Worm (Caenorhabditis elegans) whole organism, young adult: ENCODE results near the gene F42F12.4.
A peak's percentile ranks its signal among the peaks of the same experiment; 100 is the strongest.

Experiments used
- B0019.2 ChIP-seq: fragments of 200-800 bp; sonication (Bioruptor generic); conservative IDR thresholded peaks from 2 replicates; pipeline ENCODE4 v1.3.6; 2022; ENCODE audit warnings: missing genetic modification reagents, missing genetic modification characterization, missing compliant biosample characterization
- D2030.7 ChIP-seq: fragments of 200-800 bp; sonication (Bioruptor generic); IDR thresholded peaks from 2 replicates; pipeline ENCODE4 v1.3.6; 2022; ENCODE audit warnings: missing genetic modification reagents, missing genetic modification characterization, missing compliant biosample characterization
- F33H1.4 ChIP-seq: fragments of 200-800 bp; sonication (Bioruptor generic); IDR thresholded peaks from 2 replicates; pipeline ENCODE4 v1.3.6; 2022; ENCODE audit warnings: missing genetic modification reagents, missing genetic modification characterization, missing compliant biosample characterization
- F39B2.1 ChIP-seq: fragments of 200-800 bp; sonication (Bioruptor generic); IDR thresholded peaks from 2 replicates; pipeline ENCODE4 v1.3.6; 2022; ENCODE audit warnings: missing genetic modification reagents, missing genetic modification characterization, missing compliant biosample characterization
- F49E8.2 ChIP-seq: sonication (generic microtip); optimal IDR thresholded peaks from 3 replicates; lab custom pipeline; 2017; ENCODE audit warnings: missing genetic modification characterization, mild to moderate bottlenecking, missing compliant biosample characterization, antibody characterized with exemption, moderate library complexity; ENCODE audit not compliant: insufficient read depth
- F55B11.4 ChIP-seq: sonication (generic microtip); optimal IDR thresholded peaks from 2 replicates; lab custom pipeline; 2016; ENCODE audit warnings: missing compliant biosample characterization, missing genetic modification characterization, borderline replicate concordance; ENCODE audit not compliant: insufficient read depth
- K12H6.12 ChIP-seq: fragments of 200-800 bp; sonication (Bioruptor generic); optimal IDR thresholded peaks from 2 replicates; lab custom pipeline; 2018; ENCODE audit warnings: mild to moderate bottlenecking, missing genetic modification characterization, missing compliant biosample characterization
- Y56A3A.18 ChIP-seq: fragments of 200-800 bp; sonication (Bioruptor generic); IDR thresholded peaks from 2 replicates; pipeline ENCODE4 v1.3.6; 2022; ENCODE audit warnings: missing genetic modification reagents, missing genetic modification characterization, missing compliant biosample characterization
- Y79H2A.3 ChIP-seq: fragments of 200-800 bp; sonication (Bioruptor generic); conservative IDR thresholded peaks from 2 replicates; pipeline ENCODE4 v1.3.6; 2022; ENCODE audit warnings: missing genetic modification reagents, missing genetic modification characterization, missing compliant biosample characterization
- ama-1 ChIP-seq, 3 experiments: fragments of 150-350 bp in 1 of 3; sonication (generic microtip) in 2 of 3; optimal IDR thresholded peaks; 2 replicates each; lab custom pipeline; 2014 to 2018; ENCODE audit warnings: missing biosample characterization in 2 of 3, missing genetic modification characterization in 2 of 3, missing genetic modification reagents in 2 of 3
- aptf-2 ChIP-seq: fragments of 200-800 bp; sonication (Bioruptor generic); conservative IDR thresholded peaks from 2 replicates; pipeline ENCODE4 v1.3.6; 2022; ENCODE audit warnings: missing genetic modification reagents, missing genetic modification characterization, missing compliant biosample characterization
- aptf-3 ChIP-seq: fragments of 200-800 bp; sonication (Bioruptor generic); IDR thresholded peaks from 2 replicates; pipeline ENCODE4 v1.3.6; 2022; ENCODE audit warnings: missing genetic modification characterization, missing compliant biosample characterization
- attf-5 ChIP-seq: fragments of 200-800 bp; sonication (Bioruptor generic); optimal IDR thresholded peaks from 2 replicates; lab custom pipeline; 2018; ENCODE audit warnings: mild to moderate bottlenecking, missing genetic modification characterization, missing compliant biosample characterization
- attf-6 ChIP-seq: fragments of 200-800 bp; sonication (Bioruptor generic); IDR thresholded peaks from 2 replicates; pipeline ENCODE4 v1.3.6; 2022; ENCODE audit warnings: missing genetic modification reagents, missing genetic modification characterization, missing compliant biosample characterization
- bed-1 ChIP-seq: fragments of 200-800 bp; sonication (Bioruptor generic); IDR thresholded peaks from 2 replicates; pipeline ENCODE4 v1.3.6; 2022; ENCODE audit warnings: missing genetic modification reagents, missing genetic modification characterization, missing compliant biosample characterization
- bed-2 ChIP-seq: fragments of 200-800 bp; sonication (Bioruptor generic); IDR thresholded peaks from 2 replicates; pipeline ENCODE4 v1.3.6; 2022; ENCODE audit warnings: missing genetic modification reagents, missing genetic modification characterization, missing compliant biosample characterization
- cebp-1 ChIP-seq, 2 experiments: fragments of 200-800 bp in 1 of 2; sonication (Bioruptor generic) in 1 of 2; sonication (generic microtip) in 1 of 2; IDR thresholded peaks in 1 of 2; optimal IDR thresholded peaks in 1 of 2; 2 replicates each; pipeline versions ENCODE4 v1.3.6 to Lab custom; 2017 to 2022; ENCODE audit warnings: missing compliant biosample characterization in 2 of 2, missing genetic modification characterization in 2 of 2, mild to moderate bottlenecking in 1 of 2, missing genetic modification reagents in 1 of 2, moderate library complexity in 1 of 2
- ceh-79 ChIP-seq: sonication (generic microtip); optimal IDR thresholded peaks from 2 replicates; lab custom pipeline; 2017; ENCODE audit warnings: mild to moderate bottlenecking, missing genetic modification characterization, missing compliant biosample characterization
- ceh-91 ChIP-seq: fragments of 200-800 bp; sonication (Bioruptor generic); IDR thresholded peaks from 2 replicates; pipeline ENCODE4 v1.3.6; 2022; ENCODE audit warnings: missing genetic modification reagents, missing genetic modification characterization, missing compliant biosample characterization
- dpff-1 ChIP-seq: sonication (generic microtip); optimal IDR thresholded peaks from 2 replicates; lab custom pipeline; 2017; ENCODE audit warnings: mild to moderate bottlenecking, missing genetic modification characterization, missing compliant biosample characterization
- dpl-1 ChIP-seq: fragments of 150-350 bp; optimal IDR thresholded peaks from 2 replicates; lab custom pipeline; 2014; ENCODE audit warnings: missing biosample characterization, missing genetic modification reagents, missing genetic modification characterization
- efl-1 ChIP-seq: fragments of 150-350 bp; optimal IDR thresholded peaks from 2 replicates; lab custom pipeline; 2014; ENCODE audit warnings: missing biosample characterization, missing genetic modification reagents, missing genetic modification characterization
- ets-4 ChIP-seq: fragments of 200-800 bp; sonication (Bioruptor generic); optimal IDR thresholded peaks from 2 replicates; lab custom pipeline; 2018; ENCODE audit warnings: mild to moderate bottlenecking, missing genetic modification characterization, missing compliant biosample characterization
- him-1 ChIP-seq: sonication (generic microtip); optimal IDR thresholded peaks from 2 replicates; lab custom pipeline; 2016; ENCODE audit warnings: missing genotype, missing genetic modification reagents, missing genetic modification characterization, missing compliant biosample characterization
- hlh-26 ChIP-seq: fragments of 200-800 bp; sonication (Bioruptor generic); conservative IDR thresholded peaks from 2 replicates; pipeline ENCODE4 v1.3.6; 2022; ENCODE audit warnings: missing genetic modification reagents, missing genetic modification characterization, missing compliant biosample characterization
- lag-1 ChIP-seq: fragments of 200-800 bp; sonication (Bioruptor generic); IDR thresholded peaks from 2 replicates; pipeline ENCODE4 v1.3.6; 2022; ENCODE audit warnings: missing genetic modification reagents, missing genetic modification characterization, missing compliant biosample characterization
- let-526 ChIP-seq: fragments of 200-800 bp; sonication (Bioruptor generic); IDR thresholded peaks from 2 replicates; pipeline ENCODE4 v1.3.6; 2022; ENCODE audit warnings: missing genetic modification reagents, missing genetic modification characterization, missing compliant biosample characterization
- let-607 ChIP-seq, 2 experiments: fragments of 200-800 bp in 1 of 2; sonication (Bioruptor generic) in 1 of 2; sonication (generic microtip) in 1 of 2; optimal IDR thresholded peaks; 2 replicates each; lab custom pipeline; 2016 to 2018; ENCODE audit warnings: mild to moderate bottlenecking in 2 of 2, missing compliant biosample characterization in 2 of 2, missing genetic modification characterization in 2 of 2, moderate library complexity in 2 of 2, missing genotype in 1 of 2
- lin-26 ChIP-seq: fragments of 200-800 bp; sonication (Bioruptor generic); IDR thresholded peaks from 2 replicates; pipeline ENCODE4 v1.3.6; 2022; ENCODE audit warnings: missing genetic modification reagents, missing genetic modification characterization, missing compliant biosample characterization
- lin-40 ChIP-seq: sonication (generic microtip); optimal IDR thresholded peaks from 2 replicates; lab custom pipeline; 2016; ENCODE audit warnings: missing genetic modification characterization, mild to moderate bottlenecking, missing compliant biosample characterization, missing genotype, missing genetic modification reagents
- madf-6 ChIP-seq: fragments of 200-800 bp; sonication (Bioruptor generic); IDR thresholded peaks from 2 replicates; pipeline ENCODE4 v1.3.6; 2022; ENCODE audit warnings: missing genetic modification reagents, missing genetic modification characterization, missing compliant biosample characterization
- mcd-1 ChIP-seq: fragments of 200-800 bp; sonication (Bioruptor generic); IDR thresholded peaks from 2 replicates; pipeline ENCODE4 v1.3.6; 2022; ENCODE audit warnings: missing genetic modification reagents, missing genetic modification characterization, missing compliant biosample characterization
- nfyb-1 ChIP-seq: fragments of 200-800 bp; sonication (Bioruptor generic); IDR thresholded peaks from 2 replicates; pipeline ENCODE4 v1.3.6; 2022; ENCODE audit warnings: missing genetic modification reagents, missing genetic modification characterization, missing compliant biosample characterization
- nhr-90 ChIP-seq: sonication (generic microtip); optimal IDR thresholded peaks from 2 replicates; lab custom pipeline; 2016; ENCODE audit warnings: missing genotype, mild to moderate bottlenecking, missing genetic modification characterization, missing compliant biosample characterization
- pbrm-1 ChIP-seq: fragments of 200-800 bp; sonication (Bioruptor generic); IDR thresholded peaks from 2 replicates; pipeline ENCODE4 v1.3.6; 2022; ENCODE audit warnings: missing genetic modification reagents, missing genetic modification characterization, missing compliant biosample characterization
- pha-4 ChIP-seq: fragments of 150-350 bp; sonication (generic microtip); optimal IDR thresholded peaks from 2 replicates; lab custom pipeline; 2014; ENCODE audit warnings: missing biosample characterization, missing genetic modification reagents, missing genetic modification characterization
- rcor-1 ChIP-seq: fragments of 200-800 bp; sonication (Bioruptor generic); IDR thresholded peaks from 2 replicates; pipeline ENCODE4 v1.3.6; 2022; ENCODE audit warnings: missing genetic modification reagents, missing genetic modification characterization, missing compliant biosample characterization
- rpc-1 ChIP-seq, 2 experiments: fragments of 150-350 bp in 1 of 2; sonication (generic microtip) in 1 of 2; optimal IDR thresholded peaks; 2 replicates each; lab custom pipeline; 2014 to 2018; ENCODE audit warnings: missing biosample characterization in 1 of 2, missing genetic modification characterization in 1 of 2, missing genetic modification reagents in 1 of 2, missing genotype in 1 of 2
- snpc-1.1 ChIP-seq: sonication (generic microtip); optimal IDR thresholded peaks from 2 replicates; lab custom pipeline; 2017; ENCODE audit warnings: missing genetic modification characterization, mild to moderate bottlenecking, missing compliant biosample characterization, antibody characterized with exemption, moderate library complexity, missing genotype, missing genetic modification reagents; ENCODE audit not compliant: insufficient read depth
- zim-3 ChIP-seq: sonication (generic microtip); optimal IDR thresholded peaks from 2 replicates; lab custom pipeline; 2017; ENCODE audit warnings: mild to moderate bottlenecking, missing genetic modification characterization, moderate library complexity, missing compliant biosample characterization
- ztf-22 ChIP-seq: fragments of 200-800 bp; sonication (Bioruptor generic); optimal IDR thresholded peaks from 2 replicates; lab custom pipeline; 2018; ENCODE audit warnings: mild to moderate bottlenecking, missing genetic modification characterization, moderate library complexity, missing compliant biosample characterization
- ztf-25 ChIP-seq: fragments of 200-800 bp; sonication (Bioruptor generic); IDR thresholded peaks from 2 replicates; pipeline ENCODE4 v1.3.6; 2022; ENCODE audit warnings: missing genetic modification reagents, missing genetic modification characterization, missing compliant biosample characterization
- ztf-26 ChIP-seq: sonication (generic microtip); optimal IDR thresholded peaks from 2 replicates; lab custom pipeline; 2017; ENCODE audit warnings: missing genetic modification characterization, missing compliant biosample characterization
- ztf-28 ChIP-seq: fragments of 200-800 bp; sonication (Bioruptor generic); IDR thresholded peaks from 2 replicates; pipeline ENCODE4 v1.3.6; 2022; ENCODE audit warnings: missing genetic modification reagents, missing genetic modification characterization, missing compliant biosample characterization
- ztf-3 ChIP-seq: fragments of 200-800 bp; sonication (Bioruptor generic); optimal IDR thresholded peaks from 2 replicates; lab custom pipeline; 2018; ENCODE audit warnings: mild to moderate bottlenecking, missing genetic modification characterization, missing compliant biosample characterization

F42F12.4 gene

ce11 chrX:12348329-12348728, 4.4 kb downstream of the F42F12.4 start, which contains the start of gene F42F12.14:
Gene F42F12.14, plus strand, starts transcription at chrX:12348629.
- TF ChIP-seq aptf-2 (GFP tag; lab: Robert Waterston, UW) (no peak), ztf-28 (GFP tag; lab: Robert Waterston, UW) (no peak), ztf-22 (GFP tag; lab: Kevin White, UChicago) (no peak), lin-40 (tag; lab: Kevin White, UChicago) (no peak), efl-1 (GFP tag; lab: Kevin White, UChicago) (no peak), rcor-1 (GFP tag; lab: Robert Waterston, UW) (no peak), dpff-1 (tag; lab: Kevin White, UChicago) (no peak), attf-6 (GFP tag; lab: Robert Waterston, UW) (no peak), bed-1 (GFP tag; lab: Robert Waterston, UW) (no peak), aptf-3 (no peak), mcd-1 (GFP tag; lab: Robert Waterston, UW) (no peak), Y79H2A.3 (GFP tag; lab: Robert Waterston, UW) (no peak), ztf-26 (tag; lab: Kevin White, UChicago) (no peak)

- peak; percentile 73 for TF ChIP-seq nfyb-1
- TF ChIP-seq attf-5 (GFP tag; lab: Kevin White, UChicago) = peak; percentile 48
- no peak for TF ChIP-seq bed-2
- TF ChIP-seq ets-4 (GFP tag; lab: Kevin White, UChicago) = no peak
- TF ChIP-seq pha-4 (tag; lab: Kevin White, UChicago) = no peak
- peak; percentile 60 for TF ChIP-seq lin-40 (tag; lab: Kevin White, UChicago)
- peak; percentile 83 for TF ChIP-seq lin-26 (GFP tag; lab: Robert Waterston, UW)
- TF ChIP-seq cebp-1 (GFP tag; IDR thresholded peaks at IDR 0.05; lab: Robert Waterston, UW) = no peak
- no peak for TF ChIP-seq cebp-1 (tag; optimal IDR thresholded peaks at IDR 0.05; lab: Kevin White, UChicago)
- peak; percentile 93 for TF ChIP-seq D2030.7 (GFP tag; lab: Robert Waterston, UW)
- TF ChIP-seq ztf-3 = no peak
- no peak for TF ChIP-seq snpc-1.1
- TF ChIP-seq ama-1 (optimal IDR thresholded peaks at IDR 0.05; lab: Kevin White, UChicago) = no peak
- peak in 1 of 2 experiments; percentile 42 for TF ChIP-seq ama-1 (GFP tag; optimal IDR thresholded peaks at IDR 0.05; lab: Kevin White, UChicago)
- TF ChIP-seq attf-6 (GFP tag; lab: Robert Waterston, UW) = peak; percentile 71
- TF ChIP-seq rpc-1 (optimal IDR thresholded peaks at IDR 0.05; lab: Kevin White, UChicago) = peak; percentile 86
- TF ChIP-seq rpc-1 (tag; optimal IDR thresholded peaks at IDR 0.05; lab: Kevin White, UChicago) = peak; percentile 90
- no peak for TF ChIP-seq ztf-28 (GFP tag; lab: Robert Waterston, UW)
- no peak for TF ChIP-seq F49E8.2
- peak; percentile 51; the same call in 1 of the 2 replicates for TF ChIP-seq let-526
- no peak for TF ChIP-seq F39B2.1 (GFP tag; lab: Robert Waterston, UW)
- TF ChIP-seq let-607 (tag; optimal IDR thresholded peaks at IDR 0.05; lab: Kevin White, UChicago) = peak in 1 of 2 experiments; percentile 37
- no peak for TF ChIP-seq F55B11.4
- TF ChIP-seq F33H1.4 (GFP tag; lab: Robert Waterston, UW) = no peak
- TF ChIP-seq pbrm-1 = peak; percentile 88
- no peak for TF ChIP-seq K12H6.12
- peak; percentile 83 for TF ChIP-seq nhr-90 (tag; lab: Kevin White, UChicago)
- peak; percentile 76 for TF ChIP-seq Y56A3A.18 (GFP tag; lab: Robert Waterston, UW)
- TF ChIP-seq hlh-26 (GFP tag; lab: Robert Waterston, UW) = no peak
- TF ChIP-seq dpl-1 = no peak
- 0 out of 2 replicates have a peak, but pooled peaks have one; percentile 7 for TF ChIP-seq B0019.2 (GFP tag; lab: Robert Waterston, UW)
- no peak for TF ChIP-seq zim-3 (tag; lab: Kevin White, UChicago)
- no peak for TF ChIP-seq ceh-91
- TF ChIP-seq ztf-25 (GFP tag; lab: Robert Waterston, UW) = peak; percentile 94
- 0 out of 2 replicates have a peak, but pooled peaks have one; percentile 49 for TF ChIP-seq madf-6 (GFP tag; lab: Robert Waterston, UW)
- TF ChIP-seq ceh-79 (tag; lab: Kevin White, UChicago) = peak; percentile 48
- peak; percentile 75 for TF ChIP-seq him-1 (tag; lab: Kevin White, UChicago)
- TF ChIP-seq lag-1 (GFP tag; lab: Robert Waterston, UW) = no peak
These were observed 4.9 kb downstream of the F42F12.4 start for ce11 chrX:12347822-12348221.
